Fruit fly (Drosophila melanogaster) whole organism, embryonic: ENCODE data around the gene CG14439.

Source experiments
- CG10209 ChIP-seq: fragments of 200-800 bp; sonication (Bioruptor generic); optimal IDR thresholded peaks from 3 replicates; lab custom pipeline; 2017; ENCODE audit warnings: missing biosample characterization, mild to moderate bottlenecking, missing genetic modification characterization, missing genetic modification reagents
- CG10366 ChIP-seq: fragments of 200-800 bp; sonication (Bioruptor generic); IDR thresholded peaks from 2 replicates; pipeline ENCODE4 v1.3.6; 2022; ENCODE audit warnings: missing biosample characterization, missing genetic modification characterization
- CG11504 ChIP-seq: fragments of 200-800 bp; sonication (Bioruptor generic); optimal IDR thresholded peaks from 3 replicates; lab custom pipeline; 2019; ENCODE audit warnings: missing biosample characterization, mild to moderate bottlenecking, missing genetic modification characterization, moderate library complexity
- CG12659 ChIP-seq: fragments of 200-800 bp; sonication (Bioruptor generic); optimal IDR thresholded peaks from 3 replicates; lab custom pipeline; 2017; ENCODE audit warnings: mild to moderate bottlenecking, missing biosample characterization, missing genetic modification reagents, missing genetic modification characterization
- CG13424 ChIP-seq: fragments of 200-800 bp; sonication (Bioruptor generic); optimal IDR thresholded peaks from 2 replicates; lab custom pipeline; 2019; ENCODE audit warnings: missing biosample characterization, mild to moderate bottlenecking, missing genetic modification characterization, moderate library complexity
- CG2120 ChIP-seq: fragments of 200-800 bp; sonication (Bioruptor generic); optimal IDR thresholded peaks from 3 replicates; lab custom pipeline; 2016; ENCODE audit warnings: missing biosample characterization, missing genetic modification characterization
- CG30020 ChIP-seq: fragments of 200-800 bp; optimal IDR thresholded peaks from 2 replicates; lab custom pipeline; 2019; ENCODE audit warnings: missing biosample characterization, mild to moderate bottlenecking, missing genetic modification characterization, moderate library complexity
- CG3281 ChIP-seq: fragments of 200-800 bp; sonication (Bioruptor generic); optimal IDR thresholded peaks from 3 replicates; lab custom pipeline; 2017; ENCODE audit warnings: missing biosample characterization, mild to moderate bottlenecking, missing genetic modification characterization
- CG3726 ChIP-seq: fragments of 200-800 bp; sonication (Bioruptor generic); IDR thresholded peaks from 3 replicates; pipeline ENCODE4, ENCODE4 v1.3.6; 2022; ENCODE audit warnings: missing biosample characterization, missing genetic modification characterization
- CG4730 ChIP-seq: fragments of 200-800 bp; sonication (Bioruptor generic); IDR thresholded peaks from 2 replicates; pipeline ENCODE4 v1.3.6; 2022; ENCODE audit warnings: missing biosample characterization, missing genetic modification characterization
- CG5953 ChIP-seq: fragments of 200-800 bp; sonication (Bioruptor generic); IDR thresholded peaks from 2 replicates; pipeline ENCODE4 v1.3.6; 2022; ENCODE audit warnings: missing biosample characterization, missing genetic modification characterization
- CG8388 ChIP-seq: fragments of 200-800 bp; sonication (Bioruptor generic); optimal IDR thresholded peaks from 2 replicates; lab custom pipeline; 2019; ENCODE audit warnings: missing biosample characterization, mild to moderate bottlenecking, missing genetic modification characterization, moderate library complexity
- D19A ChIP-seq: fragments of 200-800 bp; optimal IDR thresholded peaks from 3 replicates; lab custom pipeline; 2019; ENCODE audit warnings: missing biosample characterization, mild to moderate bottlenecking, missing genetic modification characterization, moderate library complexity
- Dbx ChIP-seq: fragments of 200-800 bp; sonication (Bioruptor generic); IDR thresholded peaks from 3 replicates; pipeline ENCODE4 v1.3.6; 2022; ENCODE audit warnings: missing biosample characterization, missing genetic modification characterization
- Dek ChIP-seq: fragments of 200-800 bp; sonication (Bioruptor generic); optimal IDR thresholded peaks from 3 replicates; lab custom pipeline; 2019; ENCODE audit warnings: missing biosample characterization, mild to moderate bottlenecking, missing genetic modification characterization, moderate library complexity
- Drgx ChIP-seq: fragments of 200-800 bp; sonication (Bioruptor generic); IDR thresholded peaks from 2 replicates; pipeline ENCODE4 v1.3.6; 2022; ENCODE audit warnings: missing biosample characterization, missing genetic modification characterization
- H15 ChIP-seq: fragments of 200-800 bp; sonication (Bioruptor generic); IDR thresholded peaks from 3 replicates; pipeline ENCODE4 v1.3.6; 2022; ENCODE audit warnings: missing biosample characterization, missing genetic modification characterization
- HLH4C ChIP-seq: fragments of 200-800 bp; sonication (Bioruptor generic); IDR thresholded peaks from 3 replicates; pipeline ENCODE4 v1.3.6; 2022; ENCODE audit warnings: missing biosample characterization, missing genetic modification characterization; ENCODE audit not compliant: partially characterized antibody
- Med ChIP-seq: fragments of 200-800 bp; sonication (Bioruptor generic); peaks from one replicate; lab custom pipeline; 2016; ENCODE audit warnings: missing biosample characterization, missing genetic modification characterization, mild to moderate bottlenecking, inconsistent platforms, moderate library complexity
- NC2α ChIP-seq: fragments of 200-800 bp; sonication (Bioruptor generic); optimal IDR thresholded peaks from 2 replicates; lab custom pipeline; 2016; ENCODE audit warnings: missing biosample characterization, missing genetic modification characterization
- Nf-YA ChIP-seq: fragments of 200-800 bp; sonication (Bioruptor generic); IDR thresholded peaks from 2 replicates; pipeline ENCODE4 v1.3.6; 2022; ENCODE audit warnings: missing biosample characterization, missing genetic modification characterization
- Nf-YB ChIP-seq: fragments of 200-800 bp; sonication (Bioruptor generic); optimal IDR thresholded peaks from 3 replicates; lab custom pipeline; 2019; ENCODE audit warnings: missing biosample characterization, mild to moderate bottlenecking, missing genetic modification characterization, moderate library complexity
- Optix ChIP-seq: fragments of 200-800 bp; sonication (Bioruptor generic); IDR thresholded peaks from 3 replicates; pipeline ENCODE4 v1.3.6; 2022; ENCODE audit warnings: missing biosample characterization, missing genetic modification characterization
- Ptx1 ChIP-seq: fragments of 200-800 bp; sonication (Bioruptor generic); IDR thresholded peaks from 2 replicates; pipeline ENCODE4 v1.3.6; 2022; ENCODE audit warnings: missing biosample characterization, missing genetic modification characterization
- Rfx ChIP-seq: fragments of 200-800 bp; sonication (Bioruptor generic); IDR thresholded peaks from 2 replicates; pipeline ENCODE4 v1.3.6; 2022; ENCODE audit warnings: missing biosample characterization, missing genetic modification characterization
- Xbp1 ChIP-seq: fragments of 200-800 bp; sonication (Bioruptor generic); optimal IDR thresholded peaks from 3 replicates; lab custom pipeline; 2016; ENCODE audit warnings: missing biosample characterization, mild to moderate bottlenecking, missing genetic modification characterization
- Xrp1 ChIP-seq: fragments of 200-800 bp; sonication (Bioruptor generic); IDR thresholded peaks from 2 replicates; pipeline ENCODE4 v1.3.6; 2022; ENCODE audit warnings: missing biosample characterization, missing genetic modification characterization
- abd-A ChIP-seq: fragments of 200-800 bp; sonication (Bioruptor generic); optimal IDR thresholded peaks from 3 replicates; lab custom pipeline; 2019; ENCODE audit warnings: missing biosample characterization, mild to moderate bottlenecking, missing genetic modification characterization, moderate library complexity
- aop ChIP-seq: fragments of 200-800 bp; sonication (Bioruptor generic); IDR thresholded peaks from 2 replicates; pipeline ENCODE4 v1.3.6; 2022; ENCODE audit warnings: missing biosample characterization, missing genetic modification characterization
- ara ChIP-seq: fragments of 200-800 bp; sonication (Bioruptor generic); IDR thresholded peaks from 2 replicates; pipeline ENCODE4 v1.3.6; 2022; ENCODE audit warnings: missing biosample characterization, missing genetic modification characterization
- az2 ChIP-seq: fragments of 200-800 bp; sonication (Bioruptor generic); optimal IDR thresholded peaks from 3 replicates; lab custom pipeline; 2016; ENCODE audit warnings: missing biosample characterization, missing genetic modification characterization
- ci ChIP-seq: fragments of 200-800 bp; sonication (Bioruptor generic); IDR thresholded peaks from 3 replicates; pipeline ENCODE4 v1.3.6; 2022; ENCODE audit warnings: missing biosample characterization, missing genetic modification characterization
- cwo ChIP-seq: fragments of 200-800 bp; sonication (Bioruptor generic); optimal IDR thresholded peaks from 3 replicates; lab custom pipeline; 2017; ENCODE audit warnings: missing biosample characterization, missing genetic modification characterization, mild to moderate bottlenecking, moderate library complexity, missing genetic modification reagents
- da ChIP-seq: fragments of 200-800 bp; sonication (Bioruptor generic); optimal IDR thresholded peaks from 2 replicates; lab custom pipeline; 2016; ENCODE audit warnings: missing biosample characterization, missing genetic modification characterization
- dysf ChIP-seq: fragments of 200-800 bp; sonication (Bioruptor generic); IDR thresholded peaks from 3 replicates; pipeline ENCODE4 v1.3.6; 2022; ENCODE audit warnings: missing biosample characterization, missing genetic modification characterization
- fd3F ChIP-seq: fragments of 200-800 bp; sonication (Bioruptor generic); optimal IDR thresholded peaks from 2 replicates; lab custom pipeline; 2018; ENCODE audit warnings: missing biosample characterization, mild to moderate bottlenecking, missing genetic modification characterization, moderate library complexity
- gce ChIP-seq: fragments of 200-800 bp; sonication (Bioruptor generic); IDR thresholded peaks from 3 replicates; pipeline ENCODE4 v1.3.6; 2022; ENCODE audit warnings: missing biosample characterization, missing genetic modification characterization
- grn ChIP-seq: fragments of 200-800 bp; sonication (Bioruptor generic); optimal IDR thresholded peaks from 3 replicates; lab custom pipeline; 2017; ENCODE audit warnings: missing biosample characterization, missing genetic modification characterization
- gt ChIP-seq: fragments of 200-800 bp; sonication (Bioruptor generic); IDR thresholded peaks from 2 replicates; pipeline ENCODE4 v1.3.6; 2022; ENCODE audit warnings: missing biosample characterization, missing genetic modification characterization
- hkb ChIP-seq, 2 experiments: fragments of 200-800 bp in 1 of 2; fragments of >200 bp in 1 of 2; sonication (Bioruptor generic) in 1 of 2; IDR thresholded peaks in 1 of 2; optimal IDR thresholded peaks in 1 of 2; 2 replicates each; pipeline versions ENCODE4 v1.3.6 to Lab custom; 2017 to 2022; ENCODE audit warnings: missing biosample characterization in 1 of 2, missing genetic modification characterization in 1 of 2
- lmd ChIP-seq: fragments of 200-800 bp; sonication (Bioruptor generic); IDR thresholded peaks from 2 replicates; pipeline ENCODE4 v1.3.6; 2022; ENCODE audit warnings: missing biosample characterization, missing genetic modification characterization
- nmo ChIP-seq: fragments of 200-800 bp; sonication (Bioruptor generic); optimal IDR thresholded peaks from 2 replicates; lab custom pipeline; 2018; ENCODE audit warnings: missing biosample characterization, mild to moderate bottlenecking, missing genetic modification characterization, moderate library complexity
- pan ChIP-seq, 4 experiments: fragments of >200 bp in 3 of 4; fragments of 200-800 bp in 1 of 4; sonication (Bioruptor generic) in 1 of 4; optimal IDR thresholded peaks in 3 of 4; IDR thresholded peaks in 1 of 4; 2 replicates each; pipeline versions ENCODE4 v1.3.6 to Lab custom; 2017 to 2022; ENCODE audit warnings: missing biosample characterization in 2 of 4, missing genetic modification characterization in 2 of 4, mixed read lengths in 1 of 4
- phol ChIP-seq: fragments of 200-800 bp; sonication (Bioruptor generic); optimal IDR thresholded peaks from 3 replicates; lab custom pipeline; 2018; ENCODE audit warnings: missing biosample characterization, mild to moderate bottlenecking, missing genetic modification characterization, moderate library complexity
- rib ChIP-seq: fragments of 200-800 bp; sonication (Bioruptor generic); IDR thresholded peaks from 2 replicates; pipeline ENCODE4 v1.3.6; 2022; ENCODE audit warnings: missing biosample characterization, missing genetic modification characterization
- sob ChIP-seq: fragments of 200-800 bp; sonication (Bioruptor generic); IDR thresholded peaks from 2 replicates; pipeline ENCODE4 v1.3.6; 2022; ENCODE audit warnings: missing biosample characterization, missing genetic modification characterization
- stc ChIP-seq: fragments of 200-800 bp; sonication (Bioruptor generic); IDR thresholded peaks from 2 replicates; pipeline ENCODE4 v1.3.6; 2022; ENCODE audit warnings: missing biosample characterization, missing genetic modification characterization
- tgo ChIP-seq: fragments of 200-800 bp; sonication (Bioruptor generic); IDR thresholded peaks from 3 replicates; pipeline ENCODE4 v1.3.6; 2022; ENCODE audit warnings: missing biosample characterization, missing genetic modification characterization
- usp ChIP-seq: fragments of >200 bp; optimal IDR thresholded peaks from 2 replicates; lab custom pipeline; 2017; ENCODE audit warnings: missing biosample characterization, missing genetic modification characterization
- vvl ChIP-seq: fragments of 200-800 bp; sonication (Bioruptor generic); IDR thresholded peaks from 2 replicates; pipeline ENCODE4 v1.3.6; 2022; ENCODE audit warnings: missing biosample characterization, missing genetic modification characterization
- wor ChIP-seq: fragments of 200-800 bp; sonication (Bioruptor generic); IDR thresholded peaks from 2 replicates; pipeline ENCODE4 v1.3.6; 2022; ENCODE audit warnings: missing biosample characterization, missing genetic modification characterization

The CG14439 gene

DNA sequence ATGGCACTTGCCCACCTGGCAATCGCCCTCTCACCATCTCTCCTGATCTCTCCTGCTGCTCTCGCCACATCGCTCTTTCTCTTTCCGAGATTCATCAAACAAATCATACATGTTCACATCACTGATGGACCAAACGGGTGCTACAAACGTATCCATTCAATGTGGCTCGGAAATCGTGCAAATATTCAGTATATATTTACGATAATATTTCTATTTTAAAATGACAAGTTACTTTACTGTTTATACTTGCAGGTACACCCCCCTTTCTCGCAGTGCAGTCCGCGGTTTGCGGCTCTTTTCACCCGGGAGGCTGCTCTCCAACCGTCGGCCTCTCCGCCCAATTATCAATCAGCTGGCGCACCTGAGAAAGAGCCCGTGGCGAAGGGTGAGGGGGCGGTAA is 44.2 kb downstream of the CG14439 start (continued):
- no peak; the same call in 1 of the 2 replicates for TF ChIP-seq sob (GFP tag; lab: Robert Waterston, UW)
- peak; percentile 22 for TF ChIP-seq CG13424 (tag; lab: Kevin White, UChicago)
- TF ChIP-seq gce (GFP tag; lab: Robert Waterston, UW), result no peak
- TF ChIP-seq lmd (GFP tag; lab: Robert Waterston, UW), result peak; percentile 38; the same call in 1 of the 2 replicates
- peak; percentile 65 for TF ChIP-seq Med (GFP tag; lab: Kevin White, UChicago)
- TF ChIP-seq ara, result 0 out of 2 replicates have a peak, but pooled peaks have one; percentile 17
- no peak for TF ChIP-seq gt (GFP tag; lab: Robert Waterston, UW)
- TF ChIP-seq Optix, result 0 out of 3 replicates have a peak, but pooled peaks have one; percentile 19
- TF ChIP-seq rib, result no peak
- peak; percentile 8 for TF ChIP-seq phol (tag; lab: Kevin White, UChicago)
- no peak for TF ChIP-seq Nf-YB (GFP tag; lab: Kevin White, UChicago)
- no peak for TF ChIP-seq da
- peak; percentile 32 for TF ChIP-seq CG10209 (GFP tag; lab: Kevin White, UChicago)
- no peak for TF ChIP-seq aop (GFP tag; lab: Robert Waterston, UW)
- peak; percentile 56 for TF ChIP-seq dysf (GFP tag; lab: Robert Waterston, UW)
- no peak for TF ChIP-seq D19A (tag; lab: Kevin White, UChicago)
- no peak for TF ChIP-seq hkb (optimal IDR thresholded peaks at IDR 0.05; lab: Kevin White, UChicago)
- TF ChIP-seq hkb (GFP tag; IDR thresholded peaks at IDR 0.05; lab: Robert Waterston, UW), result peak; percentile 25; the same call in 1 of the 2 replicates
- peak; percentile 14 for TF ChIP-seq Xbp1 (GFP tag; lab: Kevin White, UChicago)
- TF ChIP-seq HLH4C (GFP tag; lab: Robert Waterston, UW), result 0 out of 3 replicates have a peak, but pooled peaks have one; percentile 19
- TF ChIP-seq NC2α (GFP tag; lab: Kevin White, UChicago), result no peak
- 0 out of 2 replicates have a peak, but pooled peaks have one; percentile 18 for TF ChIP-seq Xrp1
- peak; percentile 9 for TF ChIP-seq az2 (GFP tag; lab: Kevin White, UChicago)
- TF ChIP-seq fd3F (GFP tag; lab: Kevin White, UChicago), result no peak
- peak; percentile 16 for TF ChIP-seq CG12659 (GFP tag; lab: Kevin White, UChicago)
- 0 out of 2 replicates have a peak, but pooled peaks have one; percentile 6 for TF ChIP-seq stc (GFP tag; lab: Robert Waterston, UW)
- 0 out of 2 replicates have a peak, but pooled peaks have one; percentile 17 for TF ChIP-seq Nf-YA (GFP tag; lab: Robert Waterston, UW)
- peak; percentile 51; the same call in 1 of the 2 replicates for TF ChIP-seq Rfx (GFP tag; lab: Robert Waterston, UW)
- TF ChIP-seq wor (GFP tag; lab: Robert Waterston, UW), result peak; percentile 27; the same call in 1 of the 2 replicates
- no peak for TF ChIP-seq CG30020 (tag; lab: Kevin White, UChicago)
- TF ChIP-seq CG2120 (GFP tag; lab: Kevin White, UChicago), result peak; percentile 17
- TF ChIP-seq tgo, result 0 out of 3 replicates have a peak, but pooled peaks have one; percentile 32
- TF ChIP-seq ci, result peak; percentile 71; the same call in 2 of the 3 replicates
- TF ChIP-seq CG3281 (GFP tag; lab: Kevin White, UChicago), result no peak
- peak; percentile 4 for TF ChIP-seq cwo (GFP tag; lab: Kevin White, UChicago)
- no peak for TF ChIP-seq Dbx (GFP tag; lab: Robert Waterston, UW)
- peak; percentile 53; the same call in 1 of the 2 replicates for TF ChIP-seq CG10366 (GFP tag; lab: Robert Waterston, UW)

DNA sequence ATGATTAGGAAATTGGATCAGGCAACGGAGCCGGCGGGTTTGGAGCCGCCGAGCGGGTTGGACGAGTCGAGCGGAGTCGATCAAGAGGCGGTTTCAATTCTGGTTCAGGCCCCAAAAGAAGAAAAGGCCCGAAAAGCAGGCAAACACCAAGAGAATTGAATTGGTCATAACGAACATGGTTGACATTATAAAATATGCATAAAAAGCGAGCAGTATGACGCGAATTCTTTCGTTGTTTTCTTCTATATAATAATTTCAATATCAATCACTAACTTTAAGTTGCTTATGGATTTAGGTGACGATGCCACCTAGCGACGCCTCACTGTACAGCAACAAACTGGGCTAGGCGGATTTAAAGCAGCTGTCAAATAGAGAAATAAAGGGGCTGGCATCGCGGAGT is 45.5 kb downstream of the CG14439 start:
- TF ChIP-seq Dek (tag; lab: Kevin White, UChicago) (no peak), abd-A (tag; lab: Kevin White, UChicago) (no peak), CG8388 (no peak), vvl (peak; percentile 27; the same call in 1 of the 2 replicates), nmo (GFP tag; lab: Kevin White, UChicago) (no peak), CG11504 (tag; lab: Kevin White, UChicago) (no peak), H15 (GFP tag; lab: Robert Waterston, UW) (0 out of 3 replicates have a peak, but pooled peaks have one; percentile 6), pan (optimal IDR thresholded peaks at IDR 0.05; lab: Kevin White, UChicago) (no peak), pan (GFP tag; optimal IDR thresholded peaks at IDR 0.05 in 1 of 2, IDR thresholded peaks at IDR 0.05 in 1 of 2) (peak in 1 of 2 experiments; percentile 28), grn (GFP tag; lab: Kevin White, UChicago) (no peak), CG4730 (GFP tag; lab: Robert Waterston, UW) (no peak), CG3726 (GFP tag; lab: Robert Waterston, UW) (no peak), Drgx (peak; percentile 27), Ptx1 (GFP tag; lab: Robert Waterston, UW) (peak; percentile 53), CG5953 (GFP tag; lab: Robert Waterston, UW) (0 out of 2 replicates have a peak, but pooled peaks have one; percentile 4), usp (no peak)
